Fruit fly (Drosophila melanogaster) whole organism, prepupa: ENCODE measurements around the gene Mical.
A peak's percentile ranks its signal among the peaks of the same experiment; 100 is the strongest.

Source experiments
- CG10631 ChIP-seq: fragments of 200-800 bp; sonication (Bioruptor generic); optimal IDR thresholded peaks from 2 replicates; lab custom pipeline; 2016; ENCODE audit warnings: missing biosample characterization, missing genetic modification characterization
- CG10669 ChIP-seq: fragments of 200-800 bp; sonication (Bioruptor generic); optimal IDR thresholded peaks from 3 replicates; lab custom pipeline; 2018; ENCODE audit warnings: missing biosample characterization, mild to moderate bottlenecking, missing genetic modification characterization, moderate library complexity
- CG11294 ChIP-seq: fragments of 200-800 bp; sonication (Bioruptor generic); IDR thresholded peaks from 2 replicates; pipeline ENCODE4 v1.3.6; 2022; ENCODE audit warnings: missing biosample characterization, missing genetic modification characterization
- CG11762 ChIP-seq: fragments of 200-800 bp; sonication (Bioruptor generic); optimal IDR thresholded peaks from 3 replicates; lab custom pipeline; 2016; ENCODE audit warnings: missing biosample characterization, missing genetic modification characterization; ENCODE audit not compliant: insufficient read depth
- CG15336 ChIP-seq: fragments of 200-800 bp; sonication (Bioruptor generic); IDR thresholded peaks from 2 replicates; pipeline ENCODE4 v1.3.6; 2022; ENCODE audit warnings: missing biosample characterization, missing genetic modification characterization
- CG1621 ChIP-seq: fragments of 200-800 bp; sonication (Bioruptor generic); optimal IDR thresholded peaks from 3 replicates; lab custom pipeline; 2018; ENCODE audit warnings: missing biosample characterization, mild to moderate bottlenecking, missing genetic modification characterization
- CG16779 ChIP-seq: fragments of 200-800 bp; sonication (Bioruptor generic); optimal IDR thresholded peaks from 3 replicates; lab custom pipeline; 2017; ENCODE audit warnings: missing biosample characterization, mild to moderate bottlenecking, missing genetic modification characterization
- CG3032 ChIP-seq: fragments of 200-800 bp; optimal IDR thresholded peaks from 2 replicates; lab custom pipeline; 2019; ENCODE audit warnings: missing biosample characterization, mild to moderate bottlenecking, missing genetic modification characterization, moderate library complexity
- CG31627 ChIP-seq: fragments of 200-800 bp; sonication (Bioruptor generic); optimal IDR thresholded peaks from 3 replicates; lab custom pipeline; 2016; ENCODE audit warnings: missing biosample characterization, missing genetic modification characterization
- CG32006 ChIP-seq: fragments of 200-800 bp; sonication (Bioruptor generic); optimal IDR thresholded peaks from 3 replicates; lab custom pipeline; 2017; ENCODE audit warnings: missing biosample characterization, mild to moderate bottlenecking, missing genetic modification characterization
- CG3919 ChIP-seq: fragments of 200-800 bp; sonication (Bioruptor generic); optimal IDR thresholded peaks from 3 replicates; lab custom pipeline; 2016; ENCODE audit warnings: missing biosample characterization, missing genetic modification characterization
- CG4318 ChIP-seq: fragments of 200-800 bp; sonication (Bioruptor generic); optimal IDR thresholded peaks from 3 replicates; lab custom pipeline; 2017; ENCODE audit warnings: missing biosample characterization, mild to moderate bottlenecking, missing genetic modification characterization
- CG6163 ChIP-seq: fragments of 200-800 bp; sonication (Bioruptor generic); IDR thresholded peaks from 3 replicates; pipeline ENCODE4 v1.3.6; 2022; ENCODE audit warnings: missing biosample characterization, missing genetic modification characterization
- CG6276 ChIP-seq: fragments of 200-800 bp; sonication (Bioruptor generic); optimal IDR thresholded peaks from 2 replicates; lab custom pipeline; 2017; ENCODE audit warnings: missing biosample characterization, mild to moderate bottlenecking, missing genetic modification characterization
- CG6792 ChIP-seq: fragments of 200-800 bp; sonication (Bioruptor generic); optimal IDR thresholded peaks from 3 replicates; lab custom pipeline; 2016; ENCODE audit warnings: missing biosample characterization, missing genetic modification characterization
- CG6808 ChIP-seq: fragments of 200-800 bp; sonication (Bioruptor generic); optimal IDR thresholded peaks from 3 replicates; lab custom pipeline; 2017; ENCODE audit warnings: missing biosample characterization, missing genetic modification characterization, mild to moderate bottlenecking, moderate library complexity, missing genetic modification reagents
- CG7368 ChIP-seq: fragments of 200-800 bp; sonication (Bioruptor generic); optimal IDR thresholded peaks from 3 replicates; lab custom pipeline; 2016; ENCODE audit warnings: missing biosample characterization, missing genetic modification characterization
- CG8119 ChIP-seq: fragments of 200-800 bp; sonication (Bioruptor generic); IDR thresholded peaks from 3 replicates; pipeline ENCODE4 v1.3.6; 2022; ENCODE audit warnings: missing biosample characterization, missing genetic modification characterization
- CG8319 ChIP-seq: fragments of 200-800 bp; sonication (Bioruptor generic); optimal IDR thresholded peaks from 3 replicates; lab custom pipeline; 2016; ENCODE audit warnings: missing biosample characterization, missing genetic modification characterization
- CG8632 ChIP-seq: fragments of 200-800 bp; sonication (Bioruptor generic); optimal IDR thresholded peaks from 3 replicates; lab custom pipeline; 2016; ENCODE audit warnings: missing biosample characterization, missing genetic modification characterization
- CG9139 ChIP-seq: fragments of 200-800 bp; sonication (Bioruptor generic); optimal IDR thresholded peaks from 3 replicates; lab custom pipeline; 2017; ENCODE audit warnings: missing biosample characterization, mild to moderate bottlenecking, missing genetic modification characterization
- Eip75B ChIP-seq: fragments of 200-800 bp; sonication (Bioruptor generic); optimal IDR thresholded peaks from 3 replicates; lab custom pipeline; 2016; ENCODE audit warnings: missing biosample characterization, missing genetic modification characterization
- Eip78C ChIP-seq: fragments of 200-800 bp; sonication (Bioruptor generic); peaks from one replicate; lab custom pipeline; 2016; ENCODE audit warnings: missing biosample characterization, missing genetic modification characterization
- Ets96B ChIP-seq: fragments of 200-800 bp; optimal IDR thresholded peaks from 2 replicates; lab custom pipeline; 2019; ENCODE audit warnings: missing biosample characterization, mild to moderate bottlenecking, missing genetic modification characterization, moderate library complexity
- Hr4 ChIP-seq: fragments of 200-800 bp; sonication (Bioruptor generic); optimal IDR thresholded peaks from 3 replicates; lab custom pipeline; 2016; ENCODE audit warnings: missing biosample characterization, missing genetic modification characterization
- Met ChIP-seq: fragments of 200-800 bp; sonication (Bioruptor generic); optimal IDR thresholded peaks from 3 replicates; lab custom pipeline; 2016; ENCODE audit warnings: missing biosample characterization, missing genetic modification characterization
- Sox14 ChIP-seq: fragments of 200-800 bp; sonication (Bioruptor generic); optimal IDR thresholded peaks from 3 replicates; lab custom pipeline; 2016; ENCODE audit warnings: missing biosample characterization, missing genetic modification characterization
- Sox15 ChIP-seq: fragments of 200-800 bp; sonication (Bioruptor generic); optimal IDR thresholded peaks from 3 replicates; lab custom pipeline; 2016; ENCODE audit warnings: missing biosample characterization, missing genetic modification characterization
- achi ChIP-seq: fragments of 200-800 bp; sonication (Bioruptor generic); optimal IDR thresholded peaks from 3 replicates; lab custom pipeline; 2016; ENCODE audit warnings: missing biosample characterization, missing genetic modification characterization
- acj6 ChIP-seq: fragments of 200-800 bp; sonication (Bioruptor generic); optimal IDR thresholded peaks from 3 replicates; lab custom pipeline; 2016; ENCODE audit warnings: missing biosample characterization, missing genetic modification characterization
- cyc ChIP-seq: fragments of 200-800 bp; sonication (Bioruptor generic); optimal IDR thresholded peaks from 3 replicates; lab custom pipeline; 2016; ENCODE audit warnings: missing biosample characterization, missing genetic modification characterization
- dac ChIP-seq: fragments of 200-800 bp; sonication (Bioruptor generic); optimal IDR thresholded peaks from 2 replicates; lab custom pipeline; 2017; ENCODE audit warnings: missing biosample characterization, mild to moderate bottlenecking, missing genetic modification characterization
- eg ChIP-seq: fragments of 200-800 bp; sonication (Bioruptor generic); IDR thresholded peaks from 3 replicates; pipeline ENCODE4 v1.3.6; 2022; ENCODE audit warnings: missing biosample characterization, missing genetic modification characterization
- fd59A ChIP-seq: fragments of 200-800 bp; sonication (Bioruptor generic); optimal IDR thresholded peaks from 2 replicates; lab custom pipeline; 2017; ENCODE audit warnings: missing biosample characterization, mild to moderate bottlenecking, missing genetic modification characterization, missing genetic modification reagents
- lz ChIP-seq: fragments of 200-800 bp; sonication (Bioruptor generic); optimal IDR thresholded peaks from 3 replicates; lab custom pipeline; 2016; ENCODE audit warnings: missing biosample characterization, missing genetic modification characterization
- net ChIP-seq: fragments of 200-800 bp; sonication (Bioruptor generic); optimal IDR thresholded peaks from 3 replicates; lab custom pipeline; 2016; ENCODE audit warnings: missing biosample characterization, missing genetic modification characterization
- pdm3 ChIP-seq: fragments of 200-800 bp; sonication (Bioruptor generic); optimal IDR thresholded peaks from 3 replicates; lab custom pipeline; 2016; ENCODE audit warnings: missing biosample characterization, missing genetic modification characterization
- salr ChIP-seq, 2 experiments: fragments of 200-800 bp; sonication (Bioruptor generic); optimal IDR thresholded peaks; 3 replicates each; lab custom pipeline; 2016 to 2018; ENCODE audit warnings: missing biosample characterization in 2 of 2, missing genetic modification characterization in 2 of 2, mild to moderate bottlenecking in 1 of 2
- spab ChIP-seq: fragments of 200-800 bp; sonication (Bioruptor generic); optimal IDR thresholded peaks from 2 replicates; lab custom pipeline; 2017; ENCODE audit warnings: missing biosample characterization, mild to moderate bottlenecking, missing genetic modification characterization, missing genetic modification reagents
- svp ChIP-seq: fragments of 200-800 bp; sonication (Bioruptor generic); peaks from one replicate; lab custom pipeline; 2016; ENCODE audit warnings: missing biosample characterization, missing genetic modification characterization
- topi ChIP-seq: fragments of 200-800 bp; sonication (Bioruptor generic); optimal IDR thresholded peaks from 3 replicates; lab custom pipeline; 2016; ENCODE audit warnings: missing biosample characterization, missing genetic modification characterization

Gene Mical

dm6 chr3R:10048842-10049527 lies 6.3 kb upstream of the Mical start, which contains the start of gene ohgt (continued):
- no peak for TF ChIP-seq svp (GFP tag; lab: Kevin White, UChicago)
- peak; percentile 3 for TF ChIP-seq fd59A (GFP tag; lab: Kevin White, UChicago)
- TF ChIP-seq Met (GFP tag; lab: Kevin White, UChicago) = no peak
- TF ChIP-seq CG1621 (tag; lab: Kevin White, UChicago) = no peak
- no peak for TF ChIP-seq CG16779
- TF ChIP-seq CG6808 (GFP tag; lab: Kevin White, UChicago) = peak; percentile 98
- no peak for TF ChIP-seq CG3919
- no peak for TF ChIP-seq CG6276 (GFP tag; lab: Kevin White, UChicago)
- no peak for TF ChIP-seq eg (GFP tag; lab: Robert Waterston, UW)
- peak; percentile 29 for TF ChIP-seq topi (GFP tag; lab: Kevin White, UChicago)
- TF ChIP-seq CG8119 (GFP tag; lab: Robert Waterston, UW) = no peak; the same call in 2 of the 3 replicates
- no peak for TF ChIP-seq CG6792
- TF ChIP-seq CG11294 = no peak
- no peak for TF ChIP-seq CG4318 (GFP tag; lab: Kevin White, UChicago)
- TF ChIP-seq Sox15 (GFP tag; lab: Kevin White, UChicago) = no peak
- peak; percentile 25 for TF ChIP-seq lz (GFP tag; lab: Kevin White, UChicago)
- TF ChIP-seq CG31627 (GFP tag; lab: Kevin White, UChicago) = peak; percentile 26
- no peak for TF ChIP-seq Ets96B (tag; lab: Kevin White, UChicago)
- no peak for TF ChIP-seq Eip75B (GFP tag; lab: Kevin White, UChicago)
- no peak for TF ChIP-seq CG8319 (GFP tag; lab: Kevin White, UChicago)
- no peak for TF ChIP-seq CG8632 (GFP tag; lab: Kevin White, UChicago)
- TF ChIP-seq Eip78C (GFP tag; lab: Kevin White, UChicago) = peak; percentile 84
- TF ChIP-seq spab (GFP tag; lab: Kevin White, UChicago) = no peak
- TF ChIP-seq CG3032 = peak; percentile 44
- peak; percentile 33 for TF ChIP-seq CG10669 (GFP tag; lab: Kevin White, UChicago)
- TF ChIP-seq pdm3 (GFP tag; lab: Kevin White, UChicago) = no peak
- TF ChIP-seq CG15336 (GFP tag; lab: Robert Waterston, UW) = 0 out of 2 replicates have a peak, but pooled peaks have one; percentile 38
- TF ChIP-seq CG7368 (GFP tag; lab: Kevin White, UChicago) = no peak
- peak; percentile 59 for TF ChIP-seq Hr4
- TF ChIP-seq achi (GFP tag; lab: Kevin White, UChicago) = peak; percentile 41
- no peak for TF ChIP-seq CG9139
- peak; percentile 32 for TF ChIP-seq cyc (GFP tag; lab: Kevin White, UChicago)
- TF ChIP-seq CG10631 (GFP tag; lab: Kevin White, UChicago) = peak; percentile 31
- TF ChIP-seq Sox14 (GFP tag; lab: Kevin White, UChicago) = peak; percentile 73
- TF ChIP-seq CG6163 (GFP tag; lab: Robert Waterston, UW) = no peak
- TF ChIP-seq salr (GFP tag; optimal IDR thresholded peaks at IDR 0.05; lab: Kevin White, UChicago) = no peak
- TF ChIP-seq net (GFP tag; lab: Kevin White, UChicago) = no peak
- TF ChIP-seq CG11762 (GFP tag; lab: Kevin White, UChicago) = no peak

- TF ChIP-seq CG8632 (GFP tag; lab: Kevin White, UChicago) (no peak), fd59A (GFP tag; lab: Kevin White, UChicago) (no peak), Ets96B (tag; lab: Kevin White, UChicago) (no peak), acj6 (GFP tag; lab: Kevin White, UChicago) (no peak), Sox15 (GFP tag; lab: Kevin White, UChicago) (no peak), dac (GFP tag; lab: Kevin White, UChicago) (no peak), CG32006 (GFP tag; lab: Kevin White, UChicago) (no peak)
- TF ChIP-seq, all 60 proteins: peak for 0
Observed at dm6 chr3R:10048775-10048841, 5.9 kb upstream of the Mical start, which contains the start of gene CG12811. Gene CG12811 (minus strand): TSS chr3R:10048797.
